Worm (Caenorhabditis elegans): ENCODE measurements around the gene clec-225.

clec-225 gene

DNA sequence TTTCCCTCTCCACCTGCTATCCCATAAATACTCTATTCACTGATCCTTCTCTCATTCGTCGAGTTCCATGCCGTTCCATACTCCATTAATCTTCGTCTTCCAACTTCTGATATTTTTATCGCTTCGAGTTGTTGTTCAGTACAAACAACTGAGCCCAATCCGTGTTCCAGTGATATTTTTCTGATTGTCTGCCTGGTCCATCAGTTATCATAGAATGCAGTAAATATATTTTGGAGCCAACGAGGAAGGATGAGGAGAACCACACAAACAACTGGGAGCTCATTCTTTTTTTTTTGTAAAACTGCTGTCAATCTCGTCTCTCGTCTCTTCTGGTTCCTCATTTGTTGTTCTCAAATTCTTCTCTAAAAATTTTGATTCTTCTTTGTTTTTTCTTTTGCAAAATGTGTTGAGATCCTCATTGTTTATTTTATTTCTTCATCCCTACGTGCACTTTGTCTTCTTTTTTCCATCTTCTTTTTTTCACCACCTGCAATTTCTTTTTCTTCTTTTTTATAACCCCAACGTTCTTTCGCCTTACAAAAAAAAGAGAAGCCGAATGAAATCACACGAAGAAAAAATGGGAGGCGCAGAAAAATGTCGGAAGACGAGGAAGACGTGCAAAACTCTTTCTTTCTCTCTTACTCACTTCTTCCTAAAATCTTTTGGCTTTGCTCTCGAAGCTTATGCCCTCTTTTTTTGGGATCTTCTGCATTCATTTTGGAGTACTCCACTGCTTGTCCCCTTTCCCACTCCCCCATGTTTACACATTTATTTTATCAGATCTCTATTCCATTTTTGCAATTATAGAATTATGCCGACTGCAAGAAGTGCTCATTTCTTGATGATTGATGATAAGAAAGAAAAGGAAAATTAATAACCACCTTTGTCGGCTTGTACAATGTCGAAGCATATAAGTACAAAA, 50.7 kb downstream of the clec-225 start:
- TF ChIP-seq elt-1 (tag; optimal IDR thresholded peaks at IDR 0.05) = no peak
- no peak for TF ChIP-seq ZK546.5 (tag; optimal IDR thresholded peaks at IDR 0.05)
- TF ChIP-seq lsy-2 (tag; optimal IDR thresholded peaks at IDR 0.05) = peak in 1 of 2 experiments; percentile 28
- peak; percentile 41 for TF ChIP-seq nhr-129 (tag; optimal IDR thresholded peaks at IDR 0.05)
- no peak for TF ChIP-seq R02D3.7 (tag; optimal IDR thresholded peaks at IDR 0.05)
- TF ChIP-seq zag-1 (tag; optimal IDR thresholded peaks at IDR 0.05) = no peak
- TF ChIP-seq lin-39 (tag; optimal IDR thresholded peaks at IDR 0.05) = no peak
- peak; percentile 47 for TF ChIP-seq ama-1 (optimal IDR thresholded peaks at IDR 0.05)
- no peak for TF ChIP-seq peb-1 (tag; optimal IDR thresholded peaks at IDR 0.05)
- TF ChIP-seq C34F6.9 (tag; optimal IDR thresholded peaks at IDR 0.05) = peak; percentile 53
- TF ChIP-seq ztf-1 (GFP tag; conservative IDR thresholded peaks at IDR 0.05) = no peak

Data from whole organism, L2 larva.